Fruit fly (Drosophila melanogaster) whole organism, prepupa: Measurements from ENCODE around the gene CG8379.

Source experiments
- CG10669 ChIP-seq: fragments of 200-800 bp; sonication (Bioruptor generic); optimal IDR thresholded peaks from 3 replicates; lab custom pipeline; 2018; ENCODE audit warnings: missing biosample characterization, mild to moderate bottlenecking, missing genetic modification characterization, moderate library complexity
- CG6854 ChIP-seq: fragments of 200-800 bp; sonication (Bioruptor generic); optimal IDR thresholded peaks from 2 replicates; lab custom pipeline; 2017; ENCODE audit warnings: missing biosample characterization, mild to moderate bottlenecking, missing genetic modification characterization
- Smox ChIP-seq: fragments of 200-800 bp; sonication (Bioruptor generic); optimal IDR thresholded peaks from 3 replicates; lab custom pipeline; 2016; ENCODE audit warnings: missing biosample characterization, missing genetic modification characterization

DNA sequence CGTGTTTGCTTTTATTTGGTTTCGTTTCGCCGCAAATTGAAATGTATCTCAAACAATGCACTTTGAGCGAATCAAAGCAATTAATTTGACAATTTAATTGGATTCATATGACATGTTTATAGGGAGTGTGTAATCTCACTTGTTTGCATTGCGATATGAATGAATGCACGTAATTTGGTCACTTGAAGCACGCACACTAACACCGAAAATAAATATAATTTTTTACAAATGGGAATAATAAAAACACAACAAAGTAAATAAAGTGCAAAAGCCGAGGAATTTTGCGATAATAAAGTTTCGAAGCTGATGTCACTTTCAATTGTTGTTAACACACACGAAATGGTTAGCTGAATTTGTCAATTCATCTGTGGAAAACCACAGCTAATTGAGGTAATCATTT lies 20.7 kb downstream of the CG8379 start:
- TF ChIP-seq CG10669 (GFP tag; lab: Kevin White, UChicago) (no peak), Smox (GFP tag; lab: Kevin White, UChicago) (no peak), CG6854 (GFP tag; lab: Kevin White, UChicago) (no peak)
